Fruit fly (Drosophila melanogaster) whole organism, embryonic: ENCODE measurements around the gene bnl.
A peak's percentile ranks its signal among the peaks of the same experiment; 100 is the strongest.

Experiments
- Asciz ChIP-seq: fragments of 200-800 bp; sonication (Bioruptor generic); optimal IDR thresholded peaks from 2 replicates; lab custom pipeline; 2017; ENCODE audit warnings: missing biosample characterization, mild to moderate bottlenecking, missing genetic modification characterization, missing genetic modification reagents
- BEAF-32 ChIP-seq: fragments of 200-800 bp; sonication (Bioruptor generic); optimal IDR thresholded peaks from 3 replicates; lab custom pipeline; 2017; ENCODE audit warnings: missing biosample characterization, missing genetic modification characterization, mild to moderate bottlenecking, moderate library complexity, missing genetic modification reagents
- CG11085 ChIP-seq: fragments of 200-800 bp; sonication (Bioruptor generic); IDR thresholded peaks from 2 replicates; pipeline ENCODE4 v1.3.6; 2022; ENCODE audit warnings: missing biosample characterization, missing genetic modification characterization
- CG13123 ChIP-seq: fragments of 200-800 bp; sonication (Bioruptor generic); optimal IDR thresholded peaks from 2 replicates; lab custom pipeline; 2016; ENCODE audit warnings: missing biosample characterization, missing genetic modification characterization
- CG15601 ChIP-seq: fragments of 200-800 bp; sonication (Bioruptor generic); optimal IDR thresholded peaks from 3 replicates; lab custom pipeline; 2019; ENCODE audit warnings: missing biosample characterization, mild to moderate bottlenecking, missing genetic modification characterization, moderate library complexity
- CG17328 ChIP-seq: fragments of 200-800 bp; sonication (Bioruptor generic); IDR thresholded peaks from 2 replicates; pipeline ENCODE4 v1.3.6; 2022; ENCODE audit warnings: missing biosample characterization, missing genetic modification characterization
- CG17802 ChIP-seq: fragments of 200-800 bp; sonication (Bioruptor generic); optimal IDR thresholded peaks from 2 replicates; lab custom pipeline; 2018; ENCODE audit warnings: missing biosample characterization, mild to moderate bottlenecking, missing genetic modification characterization, moderate library complexity
- CG18764 ChIP-seq: fragments of 200-800 bp; sonication (Bioruptor generic); optimal IDR thresholded peaks from 3 replicates; lab custom pipeline; 2016; ENCODE audit warnings: missing biosample characterization, missing genetic modification characterization
- CG2116 ChIP-seq: fragments of 200-800 bp; sonication (Bioruptor generic); optimal IDR thresholded peaks from 3 replicates; lab custom pipeline; 2018; ENCODE audit warnings: missing biosample characterization, mild to moderate bottlenecking, missing genetic modification characterization
- CG3065 ChIP-seq: fragments of 200-800 bp; sonication (Bioruptor generic); optimal IDR thresholded peaks from 2 replicates; lab custom pipeline; 2016; ENCODE audit warnings: missing biosample characterization, missing genetic modification characterization
- CG3163 ChIP-seq: fragments of 200-800 bp; sonication (Bioruptor generic); optimal IDR thresholded peaks from 3 replicates; lab custom pipeline; 2016; ENCODE audit warnings: missing biosample characterization, missing genetic modification characterization
- CG4328 ChIP-seq: fragments of 200-800 bp; sonication (Bioruptor generic); optimal IDR thresholded peaks from 3 replicates; lab custom pipeline; 2017; ENCODE audit warnings: missing biosample characterization, missing genetic modification reagents, missing genetic modification characterization
- CG4404 ChIP-seq: fragments of 200-800 bp; sonication (Bioruptor generic); IDR thresholded peaks from 2 replicates; pipeline ENCODE4 v1.3.6; 2022; ENCODE audit warnings: missing biosample characterization, missing genetic modification characterization
- CG6689 ChIP-seq: fragments of 200-800 bp; sonication (Bioruptor generic); IDR thresholded peaks from 2 replicates; pipeline ENCODE4 v1.3.6; 2022; ENCODE audit warnings: missing biosample characterization, missing genetic modification characterization
- CG6765 ChIP-seq: fragments of 200-800 bp; sonication (Bioruptor generic); optimal IDR thresholded peaks from 3 replicates; lab custom pipeline; 2017; ENCODE audit warnings: missing biosample characterization, mild to moderate bottlenecking, missing genetic modification characterization
- CG7963 ChIP-seq: fragments of 200-800 bp; sonication (Bioruptor generic); IDR thresholded peaks from 3 replicates; pipeline ENCODE4 v1.3.6; 2022; ENCODE audit warnings: missing biosample characterization, missing genetic modification characterization; ENCODE audit not compliant: partially characterized antibody
- CG7987 ChIP-seq: fragments of 200-800 bp; sonication (Bioruptor generic); optimal IDR thresholded peaks from 2 replicates; lab custom pipeline; 2018; ENCODE audit warnings: missing biosample characterization, mild to moderate bottlenecking, missing genetic modification characterization, moderate library complexity
- CG8924 ChIP-seq: fragments of 200-800 bp; optimal IDR thresholded peaks from 3 replicates; lab custom pipeline; 2019; ENCODE audit warnings: missing biosample characterization, mild to moderate bottlenecking, missing genetic modification characterization, moderate library complexity
- CG9215 ChIP-seq: fragments of 200-800 bp; sonication (Bioruptor generic); IDR thresholded peaks from 2 replicates; pipeline ENCODE4 v1.3.6; 2022; ENCODE audit warnings: missing biosample characterization, missing genetic modification characterization
- CTCF ChIP-seq: fragments of 200-800 bp; sonication (Bioruptor generic); optimal IDR thresholded peaks from 2 replicates; lab custom pipeline; 2017; ENCODE audit warnings: missing biosample characterization, mild to moderate bottlenecking, missing genetic modification characterization, moderate library complexity
- Dip2 ChIP-seq: fragments of 200-800 bp; sonication (Bioruptor generic); IDR thresholded peaks from 2 replicates; pipeline ENCODE4 v1.3.6; 2022; ENCODE audit warnings: missing biosample characterization, missing genetic modification characterization
- HmgD ChIP-seq: fragments of 200-800 bp; sonication (Bioruptor generic); optimal IDR thresholded peaks from 3 replicates; lab custom pipeline; 2016; ENCODE audit warnings: missing biosample characterization, missing genetic modification characterization
- Hmx ChIP-seq: fragments of 200-800 bp; sonication (Bioruptor generic); optimal IDR thresholded peaks from 2 replicates; lab custom pipeline; 2016; ENCODE audit warnings: missing biosample characterization, missing genetic modification characterization
- Hsf ChIP-seq: fragments of 200-800 bp; sonication (Bioruptor generic); optimal IDR thresholded peaks from 3 replicates; lab custom pipeline; 2016; ENCODE audit warnings: missing biosample characterization, missing genetic modification characterization
- Jarid2 ChIP-seq: fragments of 200-800 bp; sonication (Bioruptor generic); optimal IDR thresholded peaks from 3 replicates; lab custom pipeline; 2017; ENCODE audit warnings: mild to moderate bottlenecking, missing biosample characterization, missing genetic modification reagents, missing genetic modification characterization
- Mrtf ChIP-seq: fragments of 200-800 bp; sonication (Bioruptor generic); IDR thresholded peaks from 3 replicates; pipeline ENCODE4 v1.3.6; 2022; ENCODE audit warnings: missing biosample characterization, missing genetic modification characterization
- NC2β ChIP-seq: fragments of 200-800 bp; sonication (Bioruptor generic); optimal IDR thresholded peaks from 2 replicates; lab custom pipeline; 2016; ENCODE audit warnings: missing biosample characterization, missing genetic modification characterization
- PHDP ChIP-seq: fragments of 200-800 bp; sonication (Bioruptor generic); optimal IDR thresholded peaks from 3 replicates; lab custom pipeline; 2018; ENCODE audit warnings: missing biosample characterization, mild to moderate bottlenecking, missing genetic modification characterization, moderate library complexity
- Scr ChIP-seq: fragments of 200-800 bp; sonication (Bioruptor generic); IDR thresholded peaks from 2 replicates; pipeline ENCODE4 v1.3.6; 2022; ENCODE audit warnings: missing biosample characterization, missing genetic modification characterization; ENCODE audit not compliant: partially characterized antibody
- Spps ChIP-seq: fragments of 200-800 bp; sonication (Bioruptor generic); optimal IDR thresholded peaks from 2 replicates; lab custom pipeline; 2018; ENCODE audit warnings: missing biosample characterization, mild to moderate bottlenecking, missing genetic modification characterization
- abd-A ChIP-seq: fragments of 200-800 bp; sonication (Bioruptor generic); optimal IDR thresholded peaks from 3 replicates; lab custom pipeline; 2019; ENCODE audit warnings: missing biosample characterization, mild to moderate bottlenecking, missing genetic modification characterization, moderate library complexity
- bowl ChIP-seq: fragments of 200-800 bp; sonication (Bioruptor generic); IDR thresholded peaks from 2 replicates; pipeline ENCODE4 v1.3.6; 2022; ENCODE audit warnings: missing biosample characterization, missing genetic modification characterization
- cato ChIP-seq: fragments of 200-800 bp; sonication (Bioruptor generic); optimal IDR thresholded peaks from 2 replicates; lab custom pipeline; 2016; ENCODE audit warnings: missing biosample characterization, missing genetic modification characterization, borderline replicate concordance
- dan ChIP-seq: fragments of 200-800 bp; sonication (Bioruptor generic); IDR thresholded peaks from 2 replicates; pipeline ENCODE4 v1.3.6; 2022; ENCODE audit warnings: missing biosample characterization, missing genetic modification characterization
- fd102C ChIP-seq: fragments of 200-800 bp; sonication (Bioruptor generic); optimal IDR thresholded peaks from 2 replicates; lab custom pipeline; 2018; ENCODE audit warnings: missing biosample characterization, mild to moderate bottlenecking, missing genetic modification characterization, moderate library complexity
- fd3F ChIP-seq: fragments of 200-800 bp; sonication (Bioruptor generic); optimal IDR thresholded peaks from 2 replicates; lab custom pipeline; 2018; ENCODE audit warnings: missing biosample characterization, mild to moderate bottlenecking, missing genetic modification characterization, moderate library complexity
- fu2 ChIP-seq: fragments of 200-800 bp; sonication (Bioruptor generic); optimal IDR thresholded peaks from 2 replicates; lab custom pipeline; 2016; ENCODE audit warnings: missing biosample characterization, missing genetic modification characterization
- grau ChIP-seq: fragments of 200-800 bp; optimal IDR thresholded peaks from 3 replicates; lab custom pipeline; 2019; ENCODE audit warnings: missing biosample characterization, mild to moderate bottlenecking, missing genetic modification characterization, moderate library complexity
- insv ChIP-seq, 2 experiments: fragments of 200-800 bp; sonication (Bioruptor generic); optimal IDR thresholded peaks; 3 replicates each; lab custom pipeline; 2016 to 2018; ENCODE audit warnings: missing biosample characterization in 2 of 2, missing genetic modification characterization in 2 of 2
- ken ChIP-seq: fragments of 200-800 bp; sonication (Bioruptor generic); IDR thresholded peaks from 3 replicates; pipeline ENCODE4 v1.3.6; 2022; ENCODE audit warnings: missing biosample characterization, missing genetic modification characterization
- nerfin-2 ChIP-seq: fragments of 200-800 bp; sonication (Bioruptor generic); IDR thresholded peaks from 2 replicates; pipeline ENCODE4 v1.3.6; 2022; ENCODE audit warnings: missing biosample characterization, missing genetic modification characterization; ENCODE audit not compliant: partially characterized antibody
- odd ChIP-seq: fragments of 200-800 bp; sonication (Bioruptor generic); optimal IDR thresholded peaks from 2 replicates; lab custom pipeline; 2017; ENCODE audit warnings: missing biosample characterization, mild to moderate bottlenecking, missing genetic modification characterization
- prd ChIP-seq, 3 experiments: fragments of >200 bp in 2 of 3; fragments of 200-800 bp in 1 of 3; sonication (Bioruptor generic) in 1 of 3; optimal IDR thresholded peaks in 2 of 3; IDR thresholded peaks in 1 of 3; 2 replicates in 2 of 3; 3 replicates in 1 of 3; pipeline versions ENCODE4 v1.3.6 to Lab custom; 2017 to 2022; ENCODE audit warnings: missing biosample characterization in 1 of 3, missing genetic modification characterization in 1 of 3
- psq ChIP-seq: fragments of 200-800 bp; sonication (Bioruptor generic); optimal IDR thresholded peaks from 2 replicates; lab custom pipeline; 2017; ENCODE audit warnings: missing biosample characterization, missing genetic modification characterization
- pum ChIP-seq: fragments of 200-800 bp; sonication (Bioruptor generic); optimal IDR thresholded peaks from 2 replicates; lab custom pipeline; 2016; ENCODE audit warnings: missing biosample characterization, missing genetic modification characterization
- sob ChIP-seq: fragments of 200-800 bp; sonication (Bioruptor generic); IDR thresholded peaks from 2 replicates; pipeline ENCODE4 v1.3.6; 2022; ENCODE audit warnings: missing biosample characterization, missing genetic modification characterization
- tgo ChIP-seq: fragments of 200-800 bp; sonication (Bioruptor generic); IDR thresholded peaks from 3 replicates; pipeline ENCODE4 v1.3.6; 2022; ENCODE audit warnings: missing biosample characterization, missing genetic modification characterization
- zen2 ChIP-seq: fragments of 200-800 bp; sonication (Bioruptor generic); IDR thresholded peaks from 3 replicates; pipeline ENCODE4 v1.3.6; 2022; ENCODE audit warnings: missing biosample characterization, missing genetic modification characterization; ENCODE audit not compliant: partially characterized antibody

Gene bnl

dm6 chr3R:19863979-19864775 lies 27.6 kb upstream of the bnl start, which contains the start of the genes CG4572 and CG4686 (continued):
- TF ChIP-seq CG7987 (peak; percentile 7), prd (optimal IDR thresholded peaks at IDR 0.05; lab: Kevin White, UChicago) (no peak), prd (GFP tag; IDR thresholded peaks at IDR 0.05; lab: Robert Waterston, UW) (peak; percentile 83), CG18764 (GFP tag; lab: Kevin White, UChicago) (peak; percentile 71), bowl (GFP tag; lab: Robert Waterston, UW) (no peak), pum (GFP tag; lab: Kevin White, UChicago) (peak; percentile 74), HmgD (GFP tag; lab: Kevin White, UChicago) (peak; percentile 63), Scr (GFP tag; lab: Robert Waterston, UW) (peak; percentile 37; the same call in 1 of the 2 replicates), BEAF-32 (peak; percentile 45), sob (GFP tag; lab: Robert Waterston, UW) (peak; percentile 83), cato (GFP tag; lab: Kevin White, UChicago) (peak; percentile 10), tgo (GFP tag; lab: Robert Waterston, UW) (peak; percentile 80), CG3065 (GFP tag; lab: Kevin White, UChicago) (peak; percentile 28), CG15601 (tag; lab: Kevin White, UChicago) (peak; percentile 70), Dip2 (GFP tag; lab: Robert Waterston, UW) (no peak), CG17802 (tag; lab: Kevin White, UChicago) (peak; percentile 18), ken (GFP tag; lab: Robert Waterston, UW) (peak; percentile 54; the same call in 1 of the 3 replicates), CG9215 (GFP tag; lab: Robert Waterston, UW) (peak; percentile 79), CG17328 (GFP tag; lab: Robert Waterston, UW) (0 out of 2 replicates have a peak, but pooled peaks have one; percentile 8), CG6765 (GFP tag; lab: Kevin White, UChicago) (peak; percentile 42), CTCF (GFP tag; lab: Kevin White, UChicago) (peak; percentile 11), Mrtf (no peak; the same call in 2 of the 3 replicates), CG2116 (peak; percentile 68), PHDP (tag; lab: Kevin White, UChicago) (peak; percentile 78), CG4328 (GFP tag; lab: Kevin White, UChicago) (peak; percentile 68), CG6689 (GFP tag; lab: Robert Waterston, UW) (peak; percentile 77), Hsf (GFP tag; lab: Kevin White, UChicago) (peak; percentile 83), NC2β (peak; percentile 67), CG4404 (GFP tag; lab: Robert Waterston, UW) (peak; percentile 83), Hmx (peak; percentile 61), Jarid2 (peak; percentile 37), CG13123 (GFP tag; lab: Kevin White, UChicago) (peak; percentile 34), fu2 (GFP tag; lab: Kevin White, UChicago) (peak; percentile 80), grau (tag; lab: Kevin White, UChicago) (peak; percentile 81), nerfin-2 (GFP tag; lab: Robert Waterston, UW) (no peak), zen2 (no peak), Spps (tag; lab: Kevin White, UChicago) (no peak), insv (GFP tag; optimal IDR thresholded peaks at IDR 0.05; lab: Kevin White, UChicago) (peak in 1 of 2 experiments; percentile 54), CG8924 (peak; percentile 70), CG11085 (peak; percentile 80), psq (GFP tag; lab: Kevin White, UChicago) (peak; percentile 8), fd3F (peak; percentile 66), abd-A (tag; lab: Kevin White, UChicago) (no peak), CG7963 (GFP tag; lab: Robert Waterston, UW) (no peak), Asciz (GFP tag; lab: Kevin White, UChicago) (peak; percentile 56), dan (no peak), CG3163 (GFP tag; lab: Kevin White, UChicago) (peak; percentile 57), fd102C (GFP tag; lab: Kevin White, UChicago) (no peak), odd (GFP tag; lab: Kevin White, UChicago) (peak; percentile 48)
